Worm (Caenorhabditis elegans) whole organism, L4 larva: ENCODE measurements around the gene ZK418.2.

Source experiments
- F44E2.7 ChIP-seq: fragments of 200-800 bp; sonication (Bioruptor generic); IDR thresholded peaks from 2 replicates; pipeline ENCODE4 v2.1.2; 2022; ENCODE audit warnings: missing genetic modification characterization, missing compliant biosample characterization
- F49E8.2 ChIP-seq: sonication (generic microtip); optimal IDR thresholded peaks from 2 replicates; lab custom pipeline; 2016; ENCODE audit warnings: missing compliant biosample characterization, mild to moderate bottlenecking, missing genetic modification characterization, borderline replicate concordance
- Y105C5A.15 ChIP-seq: fragments of 200-800 bp; sonication (Bioruptor generic); IDR thresholded peaks from 2 replicates; pipeline ENCODE4 v1.3.6; 2022; ENCODE audit warnings: missing genetic modification characterization, missing compliant biosample characterization
- Y5F2A.4 ChIP-seq: fragments of 200-800 bp; sonication (Bioruptor generic); optimal IDR thresholded peaks from 2 replicates; lab custom pipeline; 2018; ENCODE audit warnings: mild to moderate bottlenecking, missing genetic modification characterization, missing compliant biosample characterization
- lsy-2 ChIP-seq, 2 experiments: fragments of 150-350 bp in 1 of 2; sonication (generic microtip) in 1 of 2; optimal IDR thresholded peaks; 2 replicates each; lab custom pipeline; 2014 to 2017; ENCODE audit warnings: missing biosample characterization in 2 of 2, missing genetic modification characterization in 2 of 2
- mep-1 ChIP-seq: fragments of 150-350 bp; sonication (generic microtip); optimal IDR thresholded peaks from 3 replicates; lab custom pipeline; 2014; ENCODE audit warnings: missing biosample characterization, missing genetic modification characterization
- nhr-10 ChIP-seq: fragments of 150-350 bp; optimal IDR thresholded peaks from 2 replicates; lab custom pipeline; 2014; ENCODE audit warnings: missing biosample characterization, missing genetic modification characterization
- nhr-25 ChIP-seq: sonication (generic microtip); optimal IDR thresholded peaks from 2 replicates; lab custom pipeline; 2017; ENCODE audit warnings: missing genetic modification characterization, mild to moderate bottlenecking, missing compliant biosample characterization, antibody characterized with exemption, moderate library complexity, borderline replicate concordance; ENCODE audit not compliant: insufficient read depth
- nhr-77 ChIP-seq: fragments of 150-350 bp; optimal IDR thresholded peaks from 2 replicates; lab custom pipeline; 2014; ENCODE audit warnings: missing biosample characterization, missing genetic modification characterization
- zag-1 ChIP-seq: fragments of 150-350 bp; optimal IDR thresholded peaks from 2 replicates; lab custom pipeline; 2014; ENCODE audit warnings: missing biosample characterization, missing genetic modification characterization

DNA sequence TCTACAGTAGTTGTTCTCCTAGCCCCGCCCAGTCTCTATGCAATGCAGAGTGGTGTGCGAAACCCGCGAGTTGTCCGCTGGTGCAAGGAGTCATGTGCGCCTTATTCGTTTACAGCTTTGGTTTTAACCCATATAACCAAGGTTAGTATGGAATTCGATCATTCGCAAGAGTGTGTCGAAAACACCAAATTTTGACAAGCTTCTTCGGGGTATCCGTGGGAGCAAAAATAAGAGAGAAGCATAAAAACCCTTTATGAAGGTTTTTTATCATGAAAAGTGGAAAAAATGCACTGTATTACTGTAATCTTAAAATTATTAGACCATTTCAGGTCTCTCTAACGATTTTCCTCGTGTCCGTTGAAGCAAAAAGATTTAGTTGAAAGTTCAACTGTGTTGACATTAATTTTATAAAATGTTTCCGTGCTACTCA lies 51.0 kb downstream of the ZK418.2 start:
- TF ChIP-seq nhr-77 (tag; lab: Kevin White, UChicago) (no peak), mep-1 (tag; lab: Kevin White, UChicago) (no peak), zag-1 (tag; lab: Kevin White, UChicago) (no peak), F44E2.7 (GFP tag; lab: Robert Waterston, UW) (no peak), lsy-2 (tag; optimal IDR thresholded peaks at IDR 0.05; lab: Kevin White, UChicago) (peak in 1 of 2 experiments; percentile 56), F49E8.2 (peak; percentile 68), Y5F2A.4 (GFP tag; lab: Kevin White, UChicago) (no peak), nhr-10 (no peak), Y105C5A.15 (GFP tag; lab: Robert Waterston, UW) (0 out of 2 replicates have a peak, but pooled peaks have one; percentile 58), nhr-25 (tag; lab: Kevin White, UChicago) (no peak)
